Fruit fly (Drosophila melanogaster) whole organism, prepupa: ENCODE data around the gene Cpr97Eb.

ENCODE experiments used
- Blimp-1 ChIP-seq: fragments of 200-800 bp; sonication (Bioruptor generic); optimal IDR thresholded peaks from 3 replicates; lab custom pipeline; 2017; ENCODE audit warnings: missing biosample characterization, missing genetic modification characterization, mild to moderate bottlenecking, moderate library complexity, missing genetic modification reagents
- CG10631 ChIP-seq: fragments of 200-800 bp; sonication (Bioruptor generic); optimal IDR thresholded peaks from 2 replicates; lab custom pipeline; 2016; ENCODE audit warnings: missing biosample characterization, missing genetic modification characterization
- CG11294 ChIP-seq: fragments of 200-800 bp; sonication (Bioruptor generic); IDR thresholded peaks from 2 replicates; pipeline ENCODE4 v1.3.6; 2022; ENCODE audit warnings: missing biosample characterization, missing genetic modification characterization
- CG11762 ChIP-seq: fragments of 200-800 bp; sonication (Bioruptor generic); optimal IDR thresholded peaks from 3 replicates; lab custom pipeline; 2016; ENCODE audit warnings: missing biosample characterization, missing genetic modification characterization; ENCODE audit not compliant: insufficient read depth
- CG16779 ChIP-seq: fragments of 200-800 bp; sonication (Bioruptor generic); optimal IDR thresholded peaks from 3 replicates; lab custom pipeline; 2017; ENCODE audit warnings: missing biosample characterization, mild to moderate bottlenecking, missing genetic modification characterization
- CG4318 ChIP-seq: fragments of 200-800 bp; sonication (Bioruptor generic); optimal IDR thresholded peaks from 3 replicates; lab custom pipeline; 2017; ENCODE audit warnings: missing biosample characterization, mild to moderate bottlenecking, missing genetic modification characterization
- CG6163 ChIP-seq: fragments of 200-800 bp; sonication (Bioruptor generic); IDR thresholded peaks from 3 replicates; pipeline ENCODE4 v1.3.6; 2022; ENCODE audit warnings: missing biosample characterization, missing genetic modification characterization
- CG6276 ChIP-seq: fragments of 200-800 bp; sonication (Bioruptor generic); optimal IDR thresholded peaks from 2 replicates; lab custom pipeline; 2017; ENCODE audit warnings: missing biosample characterization, mild to moderate bottlenecking, missing genetic modification characterization
- CG6792 ChIP-seq: fragments of 200-800 bp; sonication (Bioruptor generic); optimal IDR thresholded peaks from 3 replicates; lab custom pipeline; 2016; ENCODE audit warnings: missing biosample characterization, missing genetic modification characterization
- CG6808 ChIP-seq: fragments of 200-800 bp; sonication (Bioruptor generic); optimal IDR thresholded peaks from 3 replicates; lab custom pipeline; 2017; ENCODE audit warnings: missing biosample characterization, missing genetic modification characterization, mild to moderate bottlenecking, moderate library complexity, missing genetic modification reagents
- CG7368 ChIP-seq: fragments of 200-800 bp; sonication (Bioruptor generic); optimal IDR thresholded peaks from 3 replicates; lab custom pipeline; 2016; ENCODE audit warnings: missing biosample characterization, missing genetic modification characterization
- CG8119 ChIP-seq: fragments of 200-800 bp; sonication (Bioruptor generic); IDR thresholded peaks from 3 replicates; pipeline ENCODE4 v1.3.6; 2022; ENCODE audit warnings: missing biosample characterization, missing genetic modification characterization
- CG8319 ChIP-seq: fragments of 200-800 bp; sonication (Bioruptor generic); optimal IDR thresholded peaks from 3 replicates; lab custom pipeline; 2016; ENCODE audit warnings: missing biosample characterization, missing genetic modification characterization
- Eip75B ChIP-seq: fragments of 200-800 bp; sonication (Bioruptor generic); optimal IDR thresholded peaks from 3 replicates; lab custom pipeline; 2016; ENCODE audit warnings: missing biosample characterization, missing genetic modification characterization
- Eip78C ChIP-seq: fragments of 200-800 bp; sonication (Bioruptor generic); peaks from one replicate; lab custom pipeline; 2016; ENCODE audit warnings: missing biosample characterization, missing genetic modification characterization
- Eip93F ChIP-seq: fragments of 200-800 bp; sonication (Bioruptor generic); optimal IDR thresholded peaks from 2 replicates; lab custom pipeline; 2016; ENCODE audit warnings: missing biosample characterization, mild to moderate bottlenecking, missing genetic modification characterization
- Ets96B ChIP-seq: fragments of 200-800 bp; optimal IDR thresholded peaks from 2 replicates; lab custom pipeline; 2019; ENCODE audit warnings: missing biosample characterization, mild to moderate bottlenecking, missing genetic modification characterization, moderate library complexity
- Hr38 ChIP-seq: sonication (Bioruptor generic); optimal IDR thresholded peaks from 2 replicates; lab custom pipeline; 2016; ENCODE audit warnings: missing biosample characterization, missing genetic modification characterization
- Hr39 ChIP-seq: fragments of 200-800 bp; sonication (Bioruptor generic); optimal IDR thresholded peaks from 2 replicates; lab custom pipeline; 2016; ENCODE audit warnings: missing biosample characterization, missing genetic modification characterization
- Met ChIP-seq: fragments of 200-800 bp; sonication (Bioruptor generic); optimal IDR thresholded peaks from 3 replicates; lab custom pipeline; 2016; ENCODE audit warnings: missing biosample characterization, missing genetic modification characterization
- Smox ChIP-seq: fragments of 200-800 bp; sonication (Bioruptor generic); optimal IDR thresholded peaks from 3 replicates; lab custom pipeline; 2016; ENCODE audit warnings: missing biosample characterization, missing genetic modification characterization
- Sox102F ChIP-seq: fragments of 200-800 bp; sonication (Bioruptor generic); optimal IDR thresholded peaks from 2 replicates; lab custom pipeline; 2016; ENCODE audit warnings: missing biosample characterization, mild to moderate bottlenecking, missing genetic modification characterization
- Sox14 ChIP-seq: fragments of 200-800 bp; sonication (Bioruptor generic); optimal IDR thresholded peaks from 3 replicates; lab custom pipeline; 2016; ENCODE audit warnings: missing biosample characterization, missing genetic modification characterization
- Sox15 ChIP-seq: fragments of 200-800 bp; sonication (Bioruptor generic); optimal IDR thresholded peaks from 3 replicates; lab custom pipeline; 2016; ENCODE audit warnings: missing biosample characterization, missing genetic modification characterization
- acj6 ChIP-seq: fragments of 200-800 bp; sonication (Bioruptor generic); optimal IDR thresholded peaks from 3 replicates; lab custom pipeline; 2016; ENCODE audit warnings: missing biosample characterization, missing genetic modification characterization
- cyc ChIP-seq: fragments of 200-800 bp; sonication (Bioruptor generic); optimal IDR thresholded peaks from 3 replicates; lab custom pipeline; 2016; ENCODE audit warnings: missing biosample characterization, missing genetic modification characterization
- dac ChIP-seq: fragments of 200-800 bp; sonication (Bioruptor generic); optimal IDR thresholded peaks from 2 replicates; lab custom pipeline; 2017; ENCODE audit warnings: missing biosample characterization, mild to moderate bottlenecking, missing genetic modification characterization
- esn ChIP-seq: fragments of 200-800 bp; sonication (Bioruptor generic); optimal IDR thresholded peaks from 2 replicates; lab custom pipeline; 2016; ENCODE audit warnings: missing biosample characterization, mild to moderate bottlenecking, missing genetic modification characterization, moderate library complexity
- fd85E ChIP-seq: fragments of 200-800 bp; sonication (Bioruptor generic); optimal IDR thresholded peaks from 3 replicates; lab custom pipeline; 2016; ENCODE audit warnings: missing biosample characterization, missing genetic modification characterization
- lz ChIP-seq: fragments of 200-800 bp; sonication (Bioruptor generic); optimal IDR thresholded peaks from 3 replicates; lab custom pipeline; 2016; ENCODE audit warnings: missing biosample characterization, missing genetic modification characterization
- net ChIP-seq: fragments of 200-800 bp; sonication (Bioruptor generic); optimal IDR thresholded peaks from 3 replicates; lab custom pipeline; 2016; ENCODE audit warnings: missing biosample characterization, missing genetic modification characterization
- spab ChIP-seq: fragments of 200-800 bp; sonication (Bioruptor generic); optimal IDR thresholded peaks from 2 replicates; lab custom pipeline; 2017; ENCODE audit warnings: missing biosample characterization, mild to moderate bottlenecking, missing genetic modification characterization, missing genetic modification reagents
- svp ChIP-seq: fragments of 200-800 bp; sonication (Bioruptor generic); peaks from one replicate; lab custom pipeline; 2016; ENCODE audit warnings: missing biosample characterization, missing genetic modification characterization
- vri ChIP-seq: fragments of 200-800 bp; sonication (Bioruptor generic); optimal IDR thresholded peaks from 3 replicates; lab custom pipeline; 2016; ENCODE audit warnings: missing biosample characterization, mild to moderate bottlenecking, missing genetic modification characterization

Cpr97Eb gene

DNA sequence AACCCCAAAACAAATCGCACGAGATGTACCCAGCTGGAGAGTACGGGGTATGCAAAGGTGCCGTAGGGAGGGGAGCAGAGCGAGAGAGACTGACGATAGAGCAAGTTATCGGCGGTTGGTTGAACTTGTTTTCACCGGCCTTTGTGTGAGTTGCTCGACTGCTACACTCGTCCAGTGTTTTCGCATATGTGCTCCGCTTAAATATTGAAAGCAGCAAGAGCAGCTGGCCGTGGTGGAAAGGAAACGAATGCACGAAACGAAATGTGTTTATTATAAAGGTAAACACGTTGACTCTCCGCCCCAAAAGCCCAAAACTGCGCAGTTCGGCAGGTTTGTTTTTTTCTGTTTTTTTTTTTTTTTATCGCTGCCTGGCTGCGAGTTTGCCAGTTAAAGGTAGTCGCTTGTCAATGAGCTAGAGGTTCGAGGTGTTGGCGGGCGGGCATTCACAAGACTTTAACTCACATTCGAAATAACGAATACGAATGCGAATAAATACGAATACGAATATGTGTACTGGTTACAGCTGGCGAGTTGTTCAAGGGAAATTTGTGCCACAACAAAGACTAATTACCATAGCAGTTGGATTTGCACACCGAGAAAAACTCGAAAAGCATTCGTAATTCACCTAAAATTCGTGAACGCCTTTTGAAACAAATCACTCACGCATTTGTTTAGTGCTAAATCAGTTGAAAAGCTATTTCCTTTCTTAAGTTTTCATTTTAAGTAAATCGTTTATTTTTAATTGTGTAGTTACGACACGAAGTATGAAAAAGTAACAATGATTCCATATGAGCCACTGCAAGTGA, 38.9 kb upstream of the Cpr97Eb start (continued):
- TF ChIP-seq Sox14 (GFP tag; lab: Kevin White, UChicago) (peak; percentile 67), esn (GFP tag; lab: Kevin White, UChicago) (peak; percentile 83), fd85E (GFP tag; lab: Kevin White, UChicago) (peak; percentile 51), lz (GFP tag; lab: Kevin White, UChicago) (peak; percentile 72), Blimp-1 (GFP tag; lab: Kevin White, UChicago) (peak; percentile 22), CG6792 (peak; percentile 70), acj6 (GFP tag; lab: Kevin White, UChicago) (peak; percentile 76), CG6276 (peak; percentile 69), Eip78C (peak; percentile 94), Hr39 (GFP tag; lab: Kevin White, UChicago) (peak; percentile 82), CG8119 (GFP tag; lab: Robert Waterston, UW) (peak; percentile 71), svp (GFP tag; lab: Kevin White, UChicago) (peak; percentile 91), net (peak; percentile 77), Sox102F (peak; percentile 56), CG4318 (peak; percentile 49), Ets96B (peak; percentile 66), cyc (GFP tag; lab: Kevin White, UChicago) (peak; percentile 73), Smox (GFP tag; lab: Kevin White, UChicago) (peak; percentile 73), CG6808 (peak; percentile 14), CG11294 (GFP tag; lab: Robert Waterston, UW) (peak; percentile 78), CG6163 (GFP tag; lab: Robert Waterston, UW) (peak; percentile 78), Met (GFP tag; lab: Kevin White, UChicago) (peak; percentile 85), CG10631 (no peak), CG11762 (GFP tag; lab: Kevin White, UChicago) (peak; percentile 53), CG8319 (GFP tag; lab: Kevin White, UChicago) (peak; percentile 73), CG7368 (GFP tag; lab: Kevin White, UChicago) (peak; percentile 71)

- TF ChIP-seq svp (GFP tag; lab: Kevin White, UChicago): peak; percentile 99
- 0 out of 3 replicates have a peak, but pooled peaks have one; percentile 12 for TF ChIP-seq CG6163 (GFP tag; lab: Robert Waterston, UW)
- TF ChIP-seq vri: peak; percentile 61
- TF ChIP-seq Sox15 (GFP tag; lab: Kevin White, UChicago): no peak
- no peak for TF ChIP-seq Eip75B (GFP tag; lab: Kevin White, UChicago)
- peak; percentile 51 for TF ChIP-seq Eip93F
Observed at dm6 chr3R:27128723-27129122, 37.8 kb upstream of the Cpr97Eb start.

dm6 chr3R:27124588-27124987, 33.7 kb upstream of the Cpr97Eb start, which contains the start of gene CG6059:
Gene CG6059, minus strand, starts transcription at chr3R:27124688.
- no peak for TF ChIP-seq CG8319 (GFP tag; lab: Kevin White, UChicago)
- no peak for TF ChIP-seq Hr39 (GFP tag; lab: Kevin White, UChicago)
- no peak for TF ChIP-seq CG11762 (GFP tag; lab: Kevin White, UChicago)
- no peak for TF ChIP-seq dac
- no peak for TF ChIP-seq spab (GFP tag; lab: Kevin White, UChicago)
- TF ChIP-seq CG16779 (tag; lab: Kevin White, UChicago): no peak
- TF ChIP-seq Hr38 (GFP tag; lab: Kevin White, UChicago): no peak
- TF ChIP-seq CG8119 (GFP tag; lab: Robert Waterston, UW): no peak
- no peak for TF ChIP-seq Eip93F
- TF ChIP-seq, all 60 proteins: peak for 0

- TF ChIP-seq CG6792 (no peak), Eip93F (no peak), net (no peak), CG6808 (no peak), CG11294 (GFP tag; lab: Robert Waterston, UW) (no peak), esn (GFP tag; lab: Kevin White, UChicago) (no peak), Sox14 (GFP tag; lab: Kevin White, UChicago) (no peak), Eip75B (GFP tag; lab: Kevin White, UChicago) (no peak), Ets96B (no peak), CG6276 (no peak)
Observed at dm6 chr3R:27118346-27118745, 27.4 kb upstream of the Cpr97Eb start, which contains the start of gene CG5882. Gene CG5882, plus strand, starts transcription at chr3R:27118646.
